Worm (Caenorhabditis elegans) whole organism, L1 larva: ENCODE data around the gene nish-1.

Experiments
- C34B4.2 ChIP-seq: sonication (generic microtip); optimal IDR thresholded peaks from 2 replicates; lab custom pipeline; 2017; ENCODE audit warnings: mild to moderate bottlenecking, missing genetic modification characterization, missing compliant biosample characterization
- lsy-2 ChIP-seq, 2 experiments: fragments of 150-350 bp; optimal IDR thresholded peaks; 2 replicates each; lab custom pipeline; 2014; ENCODE audit warnings: missing biosample characterization in 2 of 2, missing genetic modification characterization in 2 of 2
- mef-2 ChIP-seq: fragments of 150-350 bp; optimal IDR thresholded peaks from 2 replicates; lab custom pipeline; 2014; ENCODE audit warnings: missing biosample characterization, missing genetic modification characterization
- nhr-12 ChIP-seq: sonication (generic microtip); optimal IDR thresholded peaks from 2 replicates; lab custom pipeline; 2017; ENCODE audit warnings: missing biosample characterization, missing genetic modification characterization
- rnt-1 ChIP-seq: sonication (generic microtip); optimal IDR thresholded peaks from 2 replicates; lab custom pipeline; 2016; ENCODE audit warnings: mild to moderate bottlenecking, missing genetic modification characterization, moderate library complexity, missing compliant biosample characterization
- sox-4 ChIP-seq: sonication (generic microtip); optimal IDR thresholded peaks from 2 replicates; lab custom pipeline; 2016; ENCODE audit warnings: missing genetic modification characterization, missing compliant biosample characterization
- zag-1 ChIP-seq: fragments of 150-350 bp; optimal IDR thresholded peaks from 2 replicates; lab custom pipeline; 2014; ENCODE audit warnings: missing biosample characterization, missing genetic modification characterization
- ztf-11 ChIP-seq, 2 experiments: sonication (generic microtip); optimal IDR thresholded peaks; 2 replicates each; lab custom pipeline; 2016 to 2017; ENCODE audit warnings: missing genetic modification characterization in 2 of 2, missing biosample characterization in 1 of 2, missing compliant biosample characterization in 1 of 2

DNA sequence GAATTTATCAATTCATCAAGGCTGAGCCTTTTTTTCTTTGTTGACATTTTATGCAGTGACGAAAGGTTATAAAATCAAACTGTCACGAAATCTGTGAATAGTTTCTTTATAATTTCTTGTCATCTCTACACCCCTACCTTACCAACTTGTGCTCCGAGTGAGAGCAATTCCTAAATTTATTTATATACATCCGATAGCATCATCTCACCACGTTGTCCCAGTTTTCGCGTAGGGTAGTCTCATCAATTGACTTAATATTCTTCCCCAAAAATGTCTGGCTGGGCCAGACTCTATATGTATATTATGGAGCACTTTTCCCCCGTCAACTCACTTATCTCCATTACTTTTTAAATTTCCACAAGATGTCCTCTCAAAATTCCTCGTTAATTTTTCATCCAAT, 38.7 kb upstream of the nish-1 start:
- TF ChIP-seq C34B4.2 (tag; lab: Kevin White, UChicago) (no peak), mef-2 (tag; lab: Kevin White, UChicago) (no peak), nhr-12 (tag; lab: Kevin White, UChicago) (no peak), sox-4 (tag; lab: Kevin White, UChicago) (no peak), lsy-2 (tag; optimal IDR thresholded peaks at IDR 0.05; lab: Kevin White, UChicago) (no peak), zag-1 (no peak), ztf-11 (tag; optimal IDR thresholded peaks at IDR 0.05; lab: Kevin White, UChicago) (no peak), rnt-1 (tag; lab: Kevin White, UChicago) (no peak)
